Fruit fly (Drosophila melanogaster): Measurements from ENCODE around the gene CG32354.

CG32354 gene

DNA sequence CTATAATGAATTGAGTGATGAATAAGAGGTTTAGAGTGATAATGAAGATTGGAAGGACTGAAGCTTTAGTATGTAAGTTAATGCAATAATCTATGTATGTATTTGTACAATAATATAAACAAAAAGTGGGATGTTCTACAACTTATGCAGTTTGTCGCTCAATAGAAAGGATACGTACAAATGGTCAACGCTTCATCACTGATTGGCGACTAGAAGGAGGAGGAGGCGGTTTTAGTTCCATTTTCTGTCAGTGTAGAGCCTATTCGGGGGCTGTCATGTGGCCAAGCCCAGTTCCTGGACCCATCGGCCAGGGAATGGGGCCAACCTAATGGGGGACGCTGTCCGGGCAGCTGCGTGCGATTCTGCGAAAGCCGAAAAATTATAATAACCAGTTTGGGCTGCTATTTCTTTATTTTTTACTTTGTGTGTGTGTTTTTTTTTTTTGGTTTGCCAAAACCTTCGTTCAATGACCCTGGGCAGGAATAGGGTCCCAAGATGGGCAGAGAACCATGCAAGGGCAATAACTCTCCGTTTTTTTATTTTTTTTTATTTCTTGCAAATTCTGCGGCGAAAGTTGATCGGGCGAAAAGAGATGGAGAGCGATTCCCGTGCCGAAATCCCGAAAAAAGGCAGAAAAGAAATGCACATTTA, 53.2 kb downstream of the CG32354 start:
- peak; percentile 57 for TF ChIP-seq Snoo (tag; optimal IDR thresholded peaks at IDR 0.05)
- TF ChIP-seq CG17806 (tag; optimal IDR thresholded peaks at IDR 0.05) = no peak
- TF ChIP-seq CG9948 (tag; optimal IDR thresholded peaks at IDR 0.05) = no peak
- 0 out of 3 replicates have a peak, but pooled peaks have one; percentile 15 for TF ChIP-seq CG4496 (GFP tag; IDR thresholded peaks at IDR 0.05)
- TF ChIP-seq CG14655 (GFP tag; optimal IDR thresholded peaks at IDR 0.05) = peak; percentile 45
- TF ChIP-seq CG34367 (tag; optimal IDR thresholded peaks at IDR 0.05) = no peak
- TF ChIP-seq CG8301 (tag; optimal IDR thresholded peaks at IDR 0.05) = peak; percentile 19

All from whole organism, pupa.